Worm (Caenorhabditis elegans): Measurements from ENCODE around the gene F20D6.12.

DNA sequence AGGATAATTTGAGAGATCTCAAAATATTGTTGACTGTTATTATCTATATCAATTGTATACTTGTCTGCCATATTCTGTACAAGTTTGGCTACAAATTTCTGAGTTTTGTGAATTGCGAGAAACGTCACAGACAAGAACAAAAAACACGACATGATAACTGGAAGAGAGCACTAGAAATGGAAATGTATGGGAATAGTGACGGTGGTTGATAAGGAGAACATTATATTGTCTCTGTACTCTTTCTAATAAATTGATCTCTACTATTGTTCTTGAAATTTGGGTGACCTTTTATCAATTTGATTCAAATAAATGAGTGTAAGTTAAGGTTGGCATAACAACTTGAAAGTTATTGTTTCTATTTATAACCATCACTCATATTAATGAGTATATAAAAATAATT, 22.9 kb upstream of the F20D6.12 start:
- TF ChIP-seq bed-3 (GFP tag; optimal IDR thresholded peaks at IDR 0.05) (no peak), nhr-28 (tag; optimal IDR thresholded peaks at IDR 0.05) (no peak), snpc-4 (tag; optimal IDR thresholded peaks at IDR 0.05) (no peak), pha-4 (tag; optimal IDR thresholded peaks at IDR 0.05) (no peak), blmp-1 (tag; optimal IDR thresholded peaks at IDR 0.05) (no peak), elt-1 (tag; optimal IDR thresholded peaks at IDR 0.05; ENCODE audit: borderline replicate concordance, insufficient read depth) (no peak), mep-1 (tag; optimal IDR thresholded peaks at IDR 0.05) (no peak), lsy-2 (tag; optimal IDR thresholded peaks at IDR 0.05) (no peak), nhr-12 (tag; optimal IDR thresholded peaks at IDR 0.05) (no peak), ces-1 (GFP tag; optimal IDR thresholded peaks at IDR 0.05) (no peak), nhr-76 (tag; optimal IDR thresholded peaks at IDR 0.05) (no peak), nhr-2 (tag; optimal IDR thresholded peaks at IDR 0.05) (no peak)

Data from whole organism, mixed stage, embryonic.